Fruit fly (Drosophila melanogaster) whole organism, adult: ENCODE data around the gene Edg91.

ENCODE experiments used
- CG11617 ChIP-seq: fragments of 200-800 bp; sonication (Bioruptor generic); optimal IDR thresholded peaks from 2 replicates; lab custom pipeline; 2017; ENCODE audit warnings: mild to moderate bottlenecking, missing biosample characterization, missing genetic modification reagents, missing genetic modification characterization
- CG12768 ChIP-seq: fragments of 200-800 bp; sonication (Bioruptor generic); optimal IDR thresholded peaks from 2 replicates; lab custom pipeline; 2017; ENCODE audit warnings: missing biosample characterization, missing genetic modification characterization, mild to moderate bottlenecking, moderate library complexity, missing genetic modification reagents
- CG1620 ChIP-seq: fragments of 200-800 bp; sonication (Bioruptor generic); optimal IDR thresholded peaks from 2 replicates; lab custom pipeline; 2016; ENCODE audit warnings: missing biosample characterization, missing genetic modification characterization
- CG5204 ChIP-seq: fragments of 200-800 bp; sonication (Bioruptor generic); optimal IDR thresholded peaks from 2 replicates; lab custom pipeline; 2016; ENCODE audit warnings: missing biosample characterization, missing genetic modification characterization
- CG7101 ChIP-seq: fragments of 200-800 bp; sonication (Bioruptor generic); optimal IDR thresholded peaks from 2 replicates; lab custom pipeline; 2018; ENCODE audit warnings: missing biosample characterization, mild to moderate bottlenecking, missing genetic modification characterization, moderate library complexity
- Clk ChIP-seq: fragments of 200-800 bp; sonication (Bioruptor generic); optimal IDR thresholded peaks from 2 replicates; lab custom pipeline; 2017; ENCODE audit warnings: missing biosample characterization, missing genetic modification characterization
- Hr96 ChIP-seq: fragments of 200-800 bp; sonication (Bioruptor generic); optimal IDR thresholded peaks from 2 replicates; lab custom pipeline; 2016; ENCODE audit warnings: missing biosample characterization, missing genetic modification characterization
- Mnt ChIP-seq: fragments of 200-800 bp; sonication (Bioruptor generic); optimal IDR thresholded peaks from 2 replicates; lab custom pipeline; 2016; ENCODE audit warnings: missing biosample characterization, mild to moderate bottlenecking, missing genetic modification characterization
- bab1 ChIP-seq: fragments of 200-800 bp; sonication (Bioruptor generic); optimal IDR thresholded peaks from 3 replicates; lab custom pipeline; 2019; ENCODE audit warnings: missing biosample characterization, mild to moderate bottlenecking, missing genetic modification characterization, moderate library complexity
- cic ChIP-seq: fragments of 200-800 bp; sonication (Bioruptor generic); optimal IDR thresholded peaks from 2 replicates; lab custom pipeline; 2017; ENCODE audit warnings: missing biosample characterization, mild to moderate bottlenecking, missing genetic modification characterization, moderate library complexity
- ovo ChIP-seq: fragments of 200-800 bp; sonication (Bioruptor generic); optimal IDR thresholded peaks from 2 replicates; lab custom pipeline; 2016; ENCODE audit warnings: missing biosample characterization, missing genetic modification characterization
- pad ChIP-seq: fragments of 200-800 bp; sonication (Bioruptor generic); optimal IDR thresholded peaks from 3 replicates; lab custom pipeline; 2017; ENCODE audit warnings: missing biosample characterization, missing genetic modification characterization, mild to moderate bottlenecking, moderate library complexity, missing genetic modification reagents
- tj ChIP-seq: fragments of 200-800 bp; sonication (Bioruptor generic); optimal IDR thresholded peaks from 3 replicates; lab custom pipeline; 2017; ENCODE audit warnings: missing biosample characterization, mild to moderate bottlenecking, missing genetic modification characterization, moderate library complexity

DNA sequence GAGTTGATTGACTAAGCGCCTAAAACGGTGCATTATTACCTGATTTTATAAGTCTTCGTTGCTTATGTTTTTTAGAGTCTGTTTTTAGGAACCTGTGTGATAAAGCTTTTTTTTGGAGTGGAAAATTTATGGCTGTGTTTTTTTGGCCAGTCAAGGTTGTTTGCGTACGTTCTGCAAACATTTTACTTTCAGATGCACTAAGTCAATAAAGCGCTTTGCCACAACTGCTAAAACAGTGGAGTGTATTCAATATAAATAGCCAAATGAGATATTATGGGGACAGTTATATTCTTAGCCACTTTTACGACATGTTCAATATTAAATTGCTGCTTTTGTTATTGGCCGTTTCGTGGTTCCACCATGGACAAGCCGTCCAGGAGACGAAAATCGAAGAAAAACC lies 16.2 kb downstream of the Edg91 start, which contains the start of gene Sgs5:
- TF ChIP-seq CG1620 (GFP tag; lab: Kevin White, UChicago) (no peak), Mnt (no peak), CG7101 (tag; lab: Kevin White, UChicago) (no peak), CG11617 (GFP tag; lab: Kevin White, UChicago) (no peak), CG5204 (no peak), tj (GFP tag; lab: Kevin White, UChicago) (no peak), ovo (GFP tag; lab: Kevin White, UChicago) (no peak), pad (no peak), cic (GFP tag; lab: Kevin White, UChicago) (no peak), bab1 (GFP tag; lab: Kevin White, UChicago) (no peak), Clk (GFP tag; lab: Kevin White, UChicago) (no peak), Hr96 (no peak), CG12768 (GFP tag; lab: Kevin White, UChicago) (no peak)
